Worm (Caenorhabditis elegans) whole organism, L3 larva: ENCODE results near the gene idpa-1.

Source experiments
- ZK546.5 ChIP-seq: sonication (generic microtip); optimal IDR thresholded peaks from 2 replicates; lab custom pipeline; 2017; ENCODE audit warnings: missing biosample characterization, missing genetic modification characterization
- aly-2 ChIP-seq: fragments of 150-350 bp; optimal IDR thresholded peaks from 2 replicates; lab custom pipeline; 2014; ENCODE audit warnings: missing biosample characterization, missing genetic modification characterization
- ceh-28 ChIP-seq: fragments of 150-350 bp; optimal IDR thresholded peaks from 2 replicates; lab custom pipeline; 2014; ENCODE audit warnings: missing biosample characterization, missing genetic modification reagents, missing genetic modification characterization
- egl-27 ChIP-seq: sonication (generic microtip); optimal IDR thresholded peaks from 4 replicates; lab custom pipeline; 2017; ENCODE audit warnings: missing biosample characterization, missing genetic modification reagents, missing genetic modification characterization
- elt-1 ChIP-seq: fragments of 150-350 bp; optimal IDR thresholded peaks from 2 replicates; lab custom pipeline; 2014; ENCODE audit warnings: missing biosample characterization, missing genetic modification characterization
- elt-3 ChIP-seq, 3 experiments: fragments of 150-350 bp in 1 of 3; sonication (generic microtip) in 2 of 3; optimal IDR thresholded peaks; 2 replicates in 2 of 3; 4 replicates in 1 of 3; lab custom pipeline; 2014 to 2017; ENCODE audit warnings: missing biosample characterization in 3 of 3, missing genetic modification characterization in 3 of 3
- fkh-2 ChIP-seq: fragments of 150-350 bp; optimal IDR thresholded peaks from 2 replicates; lab custom pipeline; 2014; ENCODE audit warnings: missing biosample characterization, missing genetic modification reagents, missing genetic modification characterization
- mml-1 ChIP-seq: fragments of 150-350 bp; sonication (generic microtip); optimal IDR thresholded peaks from 3 replicates; lab custom pipeline; 2014; ENCODE audit warnings: missing biosample characterization, missing genetic modification characterization
- nfya-1 ChIP-seq: sonication (generic microtip); optimal IDR thresholded peaks from 2 replicates; lab custom pipeline; 2017; ENCODE audit warnings: missing genetic modification characterization, mild to moderate bottlenecking, missing compliant biosample characterization, antibody characterized with exemption, moderate library complexity; ENCODE audit not compliant: insufficient read depth
- nhr-25 ChIP-seq: sonication (generic microtip); optimal IDR thresholded peaks from 2 replicates; lab custom pipeline; 2017; ENCODE audit warnings: missing biosample characterization, missing genetic modification characterization
- nhr-28 ChIP-seq: fragments of 150-350 bp; optimal IDR thresholded peaks from 2 replicates; lab custom pipeline; 2014; ENCODE audit warnings: missing biosample characterization, missing genetic modification characterization
- nhr-67 ChIP-seq: fragments of 150-350 bp; optimal IDR thresholded peaks from 2 replicates; lab custom pipeline; 2014; ENCODE audit warnings: missing biosample characterization, missing genetic modification characterization
- nhr-77 ChIP-seq: fragments of 150-350 bp; optimal IDR thresholded peaks from 2 replicates; lab custom pipeline; 2014; ENCODE audit warnings: missing biosample characterization, missing genetic modification characterization
- sea-2 ChIP-seq: fragments of 150-350 bp; sonication (generic microtip); optimal IDR thresholded peaks from 4 replicates; lab custom pipeline; 2014; ENCODE audit warnings: missing biosample characterization, missing genetic modification reagents, missing genetic modification characterization
- tbx-2 ChIP-seq: sonication (generic microtip); optimal IDR thresholded peaks from 2 replicates; lab custom pipeline; 2016; ENCODE audit warnings: mild to moderate bottlenecking, missing genetic modification characterization, missing compliant biosample characterization
- unc-62 ChIP-seq: fragments of 150-350 bp; sonication (generic microtip); optimal IDR thresholded peaks from 4 replicates; lab custom pipeline; 2014; ENCODE audit warnings: missing biosample characterization, missing genetic modification reagents, missing genetic modification characterization

The idpa-1 gene

ce11 chrIII:2864669-2865068 is 36.3 kb downstream of the idpa-1 start:
- no peak for TF ChIP-seq nhr-28 (tag; lab: Kevin White, UChicago)
- no peak for TF ChIP-seq elt-1 (tag; lab: Kevin White, UChicago)
- peak; percentile 93 for TF ChIP-seq nfya-1 (tag; lab: Kevin White, UChicago)
- no peak for TF ChIP-seq tbx-2 (tag; lab: Kevin White, UChicago)
- no peak for TF ChIP-seq mml-1 (tag; lab: Kevin White, UChicago)

ce11 chrIII:2858334-2858733 is 42.7 kb downstream of the idpa-1 start:
- TF ChIP-seq nhr-25 (tag; lab: Kevin White, UChicago), result no peak

- TF ChIP-seq sea-2 (GFP tag; lab: Kevin White, UChicago) (no peak), nhr-28 (tag; lab: Kevin White, UChicago) (no peak), fkh-2 (tag; lab: Kevin White, UChicago) (no peak), unc-62 (GFP tag; lab: Kevin White, UChicago) (no peak), nhr-77 (tag; lab: Kevin White, UChicago) (no peak), ceh-28 (tag; lab: Kevin White, UChicago) (no peak), aly-2 (no peak), elt-3 (tag; optimal IDR thresholded peaks at IDR 0.05; lab: Kevin White, UChicago) (no peak), ZK546.5 (tag; lab: Kevin White, UChicago) (no peak), nhr-25 (tag; lab: Kevin White, UChicago) (no peak), elt-1 (tag; lab: Kevin White, UChicago) (no peak), tbx-2 (tag; lab: Kevin White, UChicago) (no peak), nhr-67 (no peak), egl-27 (no peak)
Observed at ce11 chrIII:2855929-2856328, 45.1 kb downstream of the idpa-1 start, which contains the start of gene F56F11.4. Gene F56F11.4 (plus strand): TSS chrIII:2856229.
